Worm (Caenorhabditis elegans) whole organism, early embryonic: ENCODE measurements around the gene C49C8.3.

Experiments
- B0310.2 ChIP-seq: sonication (generic microtip); optimal IDR thresholded peaks from 2 replicates; lab custom pipeline; 2016; ENCODE audit warnings: mild to moderate bottlenecking, missing genetic modification characterization, missing compliant biosample characterization
- F13C5.2 ChIP-seq: sonication (generic microtip); optimal IDR thresholded peaks from 2 replicates; lab custom pipeline; 2017; ENCODE audit warnings: mild to moderate bottlenecking, missing genetic modification characterization, inconsistent platforms, missing compliant biosample characterization
- aly-1 ChIP-seq: sonication (generic microtip); optimal IDR thresholded peaks from 2 replicates; lab custom pipeline; 2016; ENCODE audit warnings: missing genetic modification characterization, missing compliant biosample characterization
- ama-1 ChIP-seq: fragments of 150-350 bp; optimal IDR thresholded peaks from 2 replicates; lab custom pipeline; 2014
- ceh-13 ChIP-seq: fragments of 200-800 bp; sonication (Bioruptor generic); optimal IDR thresholded peaks from 2 replicates; lab custom pipeline; 2018; ENCODE audit warnings: mild to moderate bottlenecking, missing genetic modification characterization, missing compliant biosample characterization
- ceh-36 ChIP-seq: sonication (generic microtip); optimal IDR thresholded peaks from 2 replicates; lab custom pipeline; 2016; ENCODE audit warnings: missing genetic modification characterization, inconsistent platforms, missing compliant biosample characterization
- ets-7 ChIP-seq: sonication (generic microtip); optimal IDR thresholded peaks from 2 replicates; lab custom pipeline; 2016; ENCODE audit warnings: missing genotype, missing genetic modification characterization, missing compliant biosample characterization
- flt-1 ChIP-seq: fragments of 200-800 bp; sonication (Bioruptor generic); IDR thresholded peaks from 2 replicates; pipeline ENCODE4 v1.3.6; 2022; ENCODE audit warnings: missing genetic modification characterization, missing compliant biosample characterization
- hmbx-1 ChIP-seq: sonication (generic microtip); optimal IDR thresholded peaks from 2 replicates; lab custom pipeline; 2016; ENCODE audit warnings: mild to moderate bottlenecking, missing genetic modification characterization, missing compliant biosample characterization
- hmg-4 ChIP-seq: fragments of 200-800 bp; sonication (Bioruptor generic); optimal IDR thresholded peaks from 2 replicates; lab custom pipeline; 2018; ENCODE audit warnings: mild to moderate bottlenecking, missing genetic modification characterization, missing compliant biosample characterization
- hnd-1 ChIP-seq: sonication (generic microtip); optimal IDR thresholded peaks from 2 replicates; lab custom pipeline; 2016; ENCODE audit warnings: missing genetic modification characterization, missing compliant biosample characterization
- pes-1 ChIP-seq: fragments of 200-800 bp; sonication (Bioruptor generic); IDR thresholded peaks from 2 replicates; pipeline ENCODE4 v1.3.6; 2022; ENCODE audit warnings: missing genetic modification reagents, missing genetic modification characterization, missing compliant biosample characterization
- scrt-1 ChIP-seq: fragments of 200-800 bp; sonication (Bioruptor generic); IDR thresholded peaks from 2 replicates; pipeline ENCODE4 v1.3.6; 2022; ENCODE audit warnings: missing genetic modification characterization, missing compliant biosample characterization
- sea-1 ChIP-seq: fragments of 200-800 bp; sonication (Bioruptor generic); conservative IDR thresholded peaks from 2 replicates; pipeline ENCODE4 v1.3.6; 2022; ENCODE audit warnings: missing genetic modification characterization, missing compliant biosample characterization
- tbx-11 ChIP-seq: fragments of 200-800 bp; sonication (Bioruptor generic); IDR thresholded peaks from 2 replicates; pipeline ENCODE4 v1.3.6; 2022; ENCODE audit warnings: missing genetic modification characterization, missing compliant biosample characterization
- tbx-37 ChIP-seq: fragments of 200-800 bp; sonication (Bioruptor generic); conservative IDR thresholded peaks from 2 replicates; pipeline ENCODE4 v1.3.6; 2022; ENCODE audit warnings: missing genetic modification reagents, missing genetic modification characterization, missing compliant biosample characterization
- tra-4 ChIP-seq: sonication (generic microtip); optimal IDR thresholded peaks from 2 replicates; lab custom pipeline; 2017; ENCODE audit warnings: missing genetic modification characterization, missing compliant biosample characterization

C49C8.3 gene

ce11 chrIV:8644432-8644831 is at the start of gene C49C8.3:
TSS of gene C49C8.3 (plus strand) at chrIV:8644732.
- TF ChIP-seq hmbx-1 (tag; lab: Kevin White, UChicago) (no peak), flt-1 (no peak), hnd-1 (tag; lab: Kevin White, UChicago) (no peak), ceh-36 (no peak), tra-4 (tag; lab: Kevin White, UChicago) (no peak), sea-1 (GFP tag; lab: Robert Waterston, UW) (no peak), F13C5.2 (no peak), B0310.2 (tag; lab: Kevin White, UChicago) (no peak), ceh-13 (GFP tag; lab: Kevin White, UChicago) (no peak)

DNA sequence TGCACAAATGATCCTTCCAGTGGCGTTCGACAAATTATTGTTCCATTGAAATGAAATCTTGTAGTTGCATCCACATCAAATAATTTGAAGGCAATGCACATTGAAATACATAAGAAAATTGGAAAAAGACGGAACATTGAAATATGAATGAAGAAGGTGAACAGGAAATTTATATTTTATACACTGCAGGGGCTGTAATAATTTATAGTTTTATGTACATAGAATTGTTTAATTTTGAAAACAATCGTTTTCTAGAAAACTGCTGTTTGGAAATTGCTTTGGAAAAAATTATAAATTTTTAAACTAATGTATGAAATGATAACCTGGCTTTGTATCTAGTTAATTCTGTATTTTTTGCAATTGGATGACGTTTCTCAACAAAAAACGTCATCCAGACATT is 49.2 kb upstream of the C49C8.3 start, which contains the start of gene Y59H11AR.3:
TSS of gene Y59H11AR.3 (minus strand) at position 101 of the 400 bp plus-strand sequence.
- TF ChIP-seq pes-1 = no peak
- no peak for TF ChIP-seq ama-1 (lab: Kevin White, UChicago)
- TF ChIP-seq tbx-37 (GFP tag; lab: Robert Waterston, UW) = no peak
- no peak for TF ChIP-seq aly-1
- TF ChIP-seq ceh-13 (GFP tag; lab: Kevin White, UChicago) = no peak
- no peak for TF ChIP-seq hnd-1 (tag; lab: Kevin White, UChicago)
- no peak for TF ChIP-seq F13C5.2
- no peak for TF ChIP-seq tbx-11 (GFP tag; lab: Robert Waterston, UW)
- no peak for TF ChIP-seq ets-7 (tag; lab: Kevin White, UChicago)
- TF ChIP-seq flt-1 = no peak
- TF ChIP-seq sea-1 (GFP tag; lab: Robert Waterston, UW) = no peak
- no peak for TF ChIP-seq ceh-36
- TF ChIP-seq scrt-1 (GFP tag; lab: Robert Waterston, UW) = no peak
- no peak for TF ChIP-seq B0310.2 (tag; lab: Kevin White, UChicago)
- no peak for TF ChIP-seq tra-4 (tag; lab: Kevin White, UChicago)
- TF ChIP-seq hmbx-1 (tag; lab: Kevin White, UChicago) = no peak
- TF ChIP-seq hmg-4 = no peak

ce11 chrIV:8595767-8596166 is 48.8 kb upstream of the C49C8.3 start, which contains the start of gene clec-181:
TSS of gene clec-181 (plus strand) at chrIV:8596067.
- TF ChIP-seq tra-4 (tag; lab: Kevin White, UChicago) = no peak
- no peak for TF ChIP-seq hmbx-1 (tag; lab: Kevin White, UChicago)
- no peak for TF ChIP-seq hnd-1 (tag; lab: Kevin White, UChicago)
- TF ChIP-seq ama-1 (lab: Kevin White, UChicago) = no peak
- no peak for TF ChIP-seq tbx-11 (GFP tag; lab: Robert Waterston, UW)
- TF ChIP-seq ceh-36 = no peak
- TF ChIP-seq scrt-1 (GFP tag; lab: Robert Waterston, UW) = no peak
- TF ChIP-seq B0310.2 (tag; lab: Kevin White, UChicago) = no peak
- no peak for TF ChIP-seq ceh-13 (GFP tag; lab: Kevin White, UChicago)
- no peak for TF ChIP-seq aly-1
- TF ChIP-seq flt-1 = no peak
- TF ChIP-seq pes-1 = no peak
- no peak for TF ChIP-seq tbx-37 (GFP tag; lab: Robert Waterston, UW)
- no peak for TF ChIP-seq ets-7 (tag; lab: Kevin White, UChicago)
- no peak for TF ChIP-seq sea-1 (GFP tag; lab: Robert Waterston, UW)
- no peak for TF ChIP-seq F13C5.2
- no peak for TF ChIP-seq hmg-4

ce11 chrIV:8597504-8597903 is 47.0 kb upstream of the C49C8.3 start:
- no peak for TF ChIP-seq aly-1

DNA sequence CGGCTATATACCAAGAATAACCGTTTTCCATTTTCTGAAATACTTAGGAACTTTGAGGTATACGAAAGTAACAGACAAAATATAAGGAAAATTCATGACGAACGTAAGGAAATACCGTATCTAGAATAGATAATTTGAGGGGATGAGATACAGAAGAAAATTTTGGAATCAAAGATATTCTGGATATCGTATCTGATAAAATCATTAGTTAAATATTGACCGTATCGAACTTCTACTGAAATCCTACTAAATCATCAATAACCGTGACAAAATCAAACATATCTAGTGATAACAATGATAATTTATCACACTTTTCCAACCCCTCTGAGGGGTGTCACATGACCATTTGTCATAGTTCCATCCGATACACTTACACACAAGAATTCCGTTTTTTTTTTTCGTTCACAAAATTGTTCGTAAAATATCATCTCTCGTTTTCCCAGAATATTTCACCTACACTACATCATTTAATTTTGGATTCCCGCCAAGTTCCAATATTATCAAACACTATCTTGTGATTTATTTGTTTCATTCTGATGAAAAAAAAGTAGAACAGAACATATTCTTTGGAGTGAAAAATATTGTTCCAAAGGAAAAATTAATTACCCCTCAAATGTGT is 43.7 kb upstream of the C49C8.3 start, which contains the start of gene Y59H11AR.4:
TSS of gene Y59H11AR.4 (minus strand) at position 51 of the 619 bp plus-strand sequence.
- TF ChIP-seq hmbx-1 (tag; lab: Kevin White, UChicago) (no peak), pes-1 (no peak), ceh-36 (no peak), F13C5.2 (no peak), aly-1 (no peak)

- no peak for TF ChIP-seq ceh-13 (GFP tag; lab: Kevin White, UChicago)
Observed at ce11 chrIV:8602877-8603276, 41.7 kb upstream of the C49C8.3 start, which contains the start of gene Y59H11AR.10. TSS of gene Y59H11AR.10 (plus strand) at chrIV:8603177.

DNA sequence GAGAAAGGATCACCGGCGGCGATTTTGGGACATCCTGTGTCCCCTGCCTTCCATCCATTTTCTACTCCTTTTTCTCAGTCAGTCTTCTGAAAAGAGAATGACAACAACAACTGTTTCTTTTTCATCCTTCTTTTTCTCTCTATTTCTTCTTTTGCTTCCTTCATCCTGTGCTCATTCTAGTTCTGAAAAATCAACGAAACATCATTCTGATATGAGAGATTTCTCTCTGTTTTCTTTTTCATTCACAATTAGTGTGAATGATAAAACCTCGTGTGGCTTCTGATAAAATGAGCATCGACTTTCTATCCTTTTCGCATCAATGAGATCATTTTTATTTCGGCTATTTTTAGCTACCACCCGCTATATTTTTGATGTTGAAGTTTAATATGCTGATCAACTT is 39.3 kb upstream of the C49C8.3 start:
- no peak for TF ChIP-seq tra-4 (tag; lab: Kevin White, UChicago)
- TF ChIP-seq ceh-13 (GFP tag; lab: Kevin White, UChicago) = no peak
- TF ChIP-seq scrt-1 (GFP tag; lab: Robert Waterston, UW) = no peak
- TF ChIP-seq hnd-1 (tag; lab: Kevin White, UChicago) = no peak
- no peak for TF ChIP-seq flt-1
- no peak for TF ChIP-seq F13C5.2
- TF ChIP-seq pes-1 = no peak
- no peak for TF ChIP-seq aly-1
- no peak for TF ChIP-seq tbx-11 (GFP tag; lab: Robert Waterston, UW)
- TF ChIP-seq ets-7 (tag; lab: Kevin White, UChicago) = no peak
- TF ChIP-seq hmg-4 = no peak
- TF ChIP-seq tbx-37 (GFP tag; lab: Robert Waterston, UW) = no peak
- no peak for TF ChIP-seq hmbx-1 (tag; lab: Kevin White, UChicago)
- TF ChIP-seq B0310.2 (tag; lab: Kevin White, UChicago) = no peak

DNA sequence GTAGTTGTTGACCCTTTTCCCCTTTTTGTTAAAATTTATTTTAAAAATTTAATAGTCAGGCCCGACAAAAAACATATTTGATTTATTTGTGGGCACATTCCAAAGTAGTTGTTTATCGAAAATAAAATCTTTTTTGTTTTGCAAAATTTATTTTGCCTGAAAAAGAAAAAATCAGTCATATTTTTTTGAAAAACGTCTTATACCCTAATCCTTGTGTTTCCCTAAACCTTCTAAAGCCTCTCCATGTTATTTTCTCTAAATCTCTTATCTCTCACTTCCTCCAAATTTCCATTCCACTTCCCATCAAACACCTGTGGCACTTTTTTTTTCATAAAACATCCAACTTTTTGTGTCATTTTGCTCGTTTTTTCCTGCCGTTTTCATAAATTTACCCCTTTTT is 36.3 kb upstream of the C49C8.3 start:
- no peak for TF ChIP-seq pes-1
- no peak for TF ChIP-seq hnd-1 (tag; lab: Kevin White, UChicago)
- TF ChIP-seq tra-4 (tag; lab: Kevin White, UChicago) = no peak
- no peak for TF ChIP-seq ceh-13 (GFP tag; lab: Kevin White, UChicago)
- TF ChIP-seq hmbx-1 (tag; lab: Kevin White, UChicago) = no peak
- TF ChIP-seq F13C5.2 = no peak
- no peak for TF ChIP-seq sea-1 (GFP tag; lab: Robert Waterston, UW)
- TF ChIP-seq tbx-11 (GFP tag; lab: Robert Waterston, UW) = no peak
- no peak for TF ChIP-seq ets-7 (tag; lab: Kevin White, UChicago)
- no peak for TF ChIP-seq ama-1 (lab: Kevin White, UChicago)
- no peak for TF ChIP-seq B0310.2 (tag; lab: Kevin White, UChicago)
